Worm (Caenorhabditis elegans) whole organism, young adult: ENCODE data around the gene C39E9.12.

ENCODE experiments used
- B0019.2 ChIP-seq: fragments of 200-800 bp; sonication (Bioruptor generic); conservative IDR thresholded peaks from 2 replicates; pipeline ENCODE4 v1.3.6; 2022; ENCODE audit warnings: missing genetic modification reagents, missing genetic modification characterization, missing compliant biosample characterization
- B0336.3 ChIP-seq: fragments of 200-800 bp; sonication (Bioruptor generic); IDR thresholded peaks from 2 replicates; pipeline ENCODE4 v1.3.6; 2022; ENCODE audit warnings: missing genetic modification characterization, missing compliant biosample characterization
- C06A6.2 ChIP-seq: fragments of 200-800 bp; sonication (Bioruptor generic); conservative IDR thresholded peaks from 2 replicates; pipeline ENCODE4 v1.3.6; 2022; ENCODE audit warnings: missing genetic modification characterization, missing compliant biosample characterization
- D2030.7 ChIP-seq: fragments of 200-800 bp; sonication (Bioruptor generic); IDR thresholded peaks from 2 replicates; pipeline ENCODE4 v1.3.6; 2022; ENCODE audit warnings: missing genetic modification reagents, missing genetic modification characterization, missing compliant biosample characterization
- F23B12.7 ChIP-seq: sonication (generic microtip); optimal IDR thresholded peaks from 2 replicates; lab custom pipeline; 2017; ENCODE audit warnings: missing genetic modification characterization, mild to moderate bottlenecking, missing compliant biosample characterization, antibody characterized with exemption, moderate library complexity; ENCODE audit not compliant: insufficient read depth
- F39B2.1 ChIP-seq: fragments of 200-800 bp; sonication (Bioruptor generic); IDR thresholded peaks from 2 replicates; pipeline ENCODE4 v1.3.6; 2022; ENCODE audit warnings: missing genetic modification reagents, missing genetic modification characterization, missing compliant biosample characterization
- F49E8.2 ChIP-seq: sonication (generic microtip); optimal IDR thresholded peaks from 3 replicates; lab custom pipeline; 2017; ENCODE audit warnings: missing genetic modification characterization, mild to moderate bottlenecking, missing compliant biosample characterization, antibody characterized with exemption, moderate library complexity; ENCODE audit not compliant: insufficient read depth
- F57C9.4 ChIP-seq: sonication (generic microtip); optimal IDR thresholded peaks from 2 replicates; lab custom pipeline; 2017; ENCODE audit warnings: mild to moderate bottlenecking, missing genetic modification characterization, missing compliant biosample characterization
- Y53G8AR.9 ChIP-seq: fragments of 200-800 bp; sonication (Bioruptor generic); conservative IDR thresholded peaks from 2 replicates; pipeline ENCODE4 v1.3.6; 2022; ENCODE audit warnings: missing genetic modification reagents, missing genetic modification characterization, missing compliant biosample characterization
- Y95B8A.8 ChIP-seq: fragments of 200-800 bp; sonication (Bioruptor generic); IDR thresholded peaks from 2 replicates; pipeline ENCODE4 v1.3.6; 2022; ENCODE audit warnings: missing genetic modification reagents, missing genetic modification characterization, missing compliant biosample characterization
- attf-3 ChIP-seq: fragments of 200-800 bp; sonication (Bioruptor generic); conservative IDR thresholded peaks from 2 replicates; pipeline ENCODE4 v1.3.6; 2022; ENCODE audit warnings: missing genetic modification reagents, missing genetic modification characterization, missing compliant biosample characterization
- attf-5 ChIP-seq: fragments of 200-800 bp; sonication (Bioruptor generic); optimal IDR thresholded peaks from 2 replicates; lab custom pipeline; 2018; ENCODE audit warnings: mild to moderate bottlenecking, missing genetic modification characterization, missing compliant biosample characterization
- bed-1 ChIP-seq: fragments of 200-800 bp; sonication (Bioruptor generic); IDR thresholded peaks from 2 replicates; pipeline ENCODE4 v1.3.6; 2022; ENCODE audit warnings: missing genetic modification reagents, missing genetic modification characterization, missing compliant biosample characterization
- ceh-100 ChIP-seq: fragments of 200-800 bp; sonication (Bioruptor generic); IDR thresholded peaks from 2 replicates; pipeline ENCODE4 v1.3.6; 2022; ENCODE audit warnings: missing genetic modification reagents, missing genetic modification characterization, missing compliant biosample characterization
- ceh-27 ChIP-seq: fragments of 200-800 bp; sonication (Bioruptor generic); optimal IDR thresholded peaks from 2 replicates; lab custom pipeline; 2018; ENCODE audit warnings: mild to moderate bottlenecking, missing genetic modification characterization, moderate library complexity, missing compliant biosample characterization
- ceh-91 ChIP-seq: fragments of 200-800 bp; sonication (Bioruptor generic); IDR thresholded peaks from 2 replicates; pipeline ENCODE4 v1.3.6; 2022; ENCODE audit warnings: missing genetic modification reagents, missing genetic modification characterization, missing compliant biosample characterization
- dox-1 ChIP-seq: fragments of 200-800 bp; sonication (Bioruptor generic); IDR thresholded peaks from 2 replicates; pipeline ENCODE4 v1.3.6; 2022; ENCODE audit warnings: missing genetic modification reagents, missing genetic modification characterization, missing compliant biosample characterization
- dpl-1 ChIP-seq: fragments of 150-350 bp; optimal IDR thresholded peaks from 2 replicates; lab custom pipeline; 2014; ENCODE audit warnings: missing biosample characterization, missing genetic modification reagents, missing genetic modification characterization
- efl-1 ChIP-seq: fragments of 150-350 bp; optimal IDR thresholded peaks from 2 replicates; lab custom pipeline; 2014; ENCODE audit warnings: missing biosample characterization, missing genetic modification reagents, missing genetic modification characterization
- hlh-12 ChIP-seq: sonication (generic microtip); optimal IDR thresholded peaks from 2 replicates; lab custom pipeline; 2016; ENCODE audit warnings: missing genetic modification characterization, missing compliant biosample characterization
- hlh-26 ChIP-seq: fragments of 200-800 bp; sonication (Bioruptor generic); conservative IDR thresholded peaks from 2 replicates; pipeline ENCODE4 v1.3.6; 2022; ENCODE audit warnings: missing genetic modification reagents, missing genetic modification characterization, missing compliant biosample characterization
- hmg-1.2 ChIP-seq: fragments of 200-800 bp; sonication (Bioruptor generic); IDR thresholded peaks from 2 replicates; pipeline ENCODE4 v1.3.6; 2022; ENCODE audit warnings: missing genetic modification reagents, missing genetic modification characterization, missing compliant biosample characterization
- hmg-20 ChIP-seq: fragments of 200-800 bp; sonication (Bioruptor generic); IDR thresholded peaks from 2 replicates; pipeline ENCODE4 v1.3.6; 2022; ENCODE audit warnings: missing genetic modification reagents, missing genetic modification characterization, missing compliant biosample characterization
- let-607 ChIP-seq, 2 experiments: fragments of 200-800 bp in 1 of 2; sonication (Bioruptor generic) in 1 of 2; sonication (generic microtip) in 1 of 2; optimal IDR thresholded peaks; 2 replicates each; lab custom pipeline; 2016 to 2018; ENCODE audit warnings: mild to moderate bottlenecking in 2 of 2, missing compliant biosample characterization in 2 of 2, missing genetic modification characterization in 2 of 2, moderate library complexity in 2 of 2, missing genotype in 1 of 2
- lin-26 ChIP-seq: fragments of 200-800 bp; sonication (Bioruptor generic); IDR thresholded peaks from 2 replicates; pipeline ENCODE4 v1.3.6; 2022; ENCODE audit warnings: missing genetic modification reagents, missing genetic modification characterization, missing compliant biosample characterization
- lin-35 ChIP-seq, 3 experiments: fragments of 150-350 bp in 2 of 3; sonication (generic microtip) in 1 of 3; optimal IDR thresholded peaks; 2 replicates each; lab custom pipeline; 2014 to 2018; ENCODE audit warnings: missing biosample characterization in 3 of 3, missing genetic modification characterization in 3 of 3, missing genetic modification reagents in 3 of 3
- lin-54 ChIP-seq: fragments of 200-800 bp; sonication (Bioruptor generic); optimal IDR thresholded peaks from 2 replicates; lab custom pipeline; 2018; ENCODE audit warnings: mild to moderate bottlenecking, missing genetic modification characterization, missing compliant biosample characterization
- lsl-1 ChIP-seq: fragments of 200-800 bp; sonication (Bioruptor generic); optimal IDR thresholded peaks from 2 replicates; lab custom pipeline; 2018; ENCODE audit warnings: mild to moderate bottlenecking, missing genetic modification characterization, moderate library complexity, missing compliant biosample characterization
- madf-6 ChIP-seq: fragments of 200-800 bp; sonication (Bioruptor generic); IDR thresholded peaks from 2 replicates; pipeline ENCODE4 v1.3.6; 2022; ENCODE audit warnings: missing genetic modification reagents, missing genetic modification characterization, missing compliant biosample characterization
- mcd-1 ChIP-seq: fragments of 200-800 bp; sonication (Bioruptor generic); IDR thresholded peaks from 2 replicates; pipeline ENCODE4 v1.3.6; 2022; ENCODE audit warnings: missing genetic modification reagents, missing genetic modification characterization, missing compliant biosample characterization
- nfyb-1 ChIP-seq: fragments of 200-800 bp; sonication (Bioruptor generic); IDR thresholded peaks from 2 replicates; pipeline ENCODE4 v1.3.6; 2022; ENCODE audit warnings: missing genetic modification reagents, missing genetic modification characterization, missing compliant biosample characterization
- pbrm-1 ChIP-seq: fragments of 200-800 bp; sonication (Bioruptor generic); IDR thresholded peaks from 2 replicates; pipeline ENCODE4 v1.3.6; 2022; ENCODE audit warnings: missing genetic modification reagents, missing genetic modification characterization, missing compliant biosample characterization
- rcor-1 ChIP-seq: fragments of 200-800 bp; sonication (Bioruptor generic); IDR thresholded peaks from 2 replicates; pipeline ENCODE4 v1.3.6; 2022; ENCODE audit warnings: missing genetic modification reagents, missing genetic modification characterization, missing compliant biosample characterization
- sdz-38 ChIP-seq: sonication (generic microtip); optimal IDR thresholded peaks from 2 replicates; lab custom pipeline; 2016; ENCODE audit warnings: missing genotype, missing genetic modification characterization, missing compliant biosample characterization
- snpc-1.1 ChIP-seq: sonication (generic microtip); optimal IDR thresholded peaks from 2 replicates; lab custom pipeline; 2017; ENCODE audit warnings: missing genetic modification characterization, mild to moderate bottlenecking, missing compliant biosample characterization, antibody characterized with exemption, moderate library complexity, missing genotype, missing genetic modification reagents; ENCODE audit not compliant: insufficient read depth
- snpc-1.3 ChIP-seq: sonication (generic microtip); optimal IDR thresholded peaks from 2 replicates; lab custom pipeline; 2017; ENCODE audit warnings: missing genetic modification characterization, mild to moderate bottlenecking, missing compliant biosample characterization, antibody characterized with exemption, moderate library complexity, missing genotype, missing genetic modification reagents; ENCODE audit not compliant: insufficient read depth
- snpc-3.4 ChIP-seq: sonication (generic microtip); optimal IDR thresholded peaks from 2 replicates; lab custom pipeline; 2017; ENCODE audit warnings: missing genetic modification characterization, mild to moderate bottlenecking, missing compliant biosample characterization, antibody characterized with exemption, moderate library complexity, missing genotype, missing genetic modification reagents
- snpc-4 ChIP-seq, 5 experiments: fragments of 150-350 bp in 1 of 5; sonication (generic microtip) in 4 of 5; optimal IDR thresholded peaks; 2 replicates each; lab custom pipeline; 2014 to 2018; ENCODE audit warnings: missing genetic modification characterization in 5 of 5, missing biosample characterization in 3 of 5, antibody characterized with exemption in 2 of 5, mild to moderate bottlenecking in 2 of 5, missing compliant biosample characterization in 2 of 5, missing genotype in 2 of 5, moderate library complexity in 2 of 5, missing genetic modification reagents in 1 of 5
- somi-1 ChIP-seq: fragments of 200-800 bp; sonication (Bioruptor generic); optimal IDR thresholded peaks from 2 replicates; lab custom pipeline; 2018; ENCODE audit warnings: mild to moderate bottlenecking, missing genetic modification characterization, missing compliant biosample characterization
- tlf-1 ChIP-seq: fragments of 200-800 bp; sonication (Bioruptor generic); optimal IDR thresholded peaks from 2 replicates; lab custom pipeline; 2018; ENCODE audit warnings: mild to moderate bottlenecking, missing genetic modification characterization, missing compliant biosample characterization
- unc-130 ChIP-seq: sonication (generic microtip); optimal IDR thresholded peaks from 2 replicates; lab custom pipeline; 2016; ENCODE audit warnings: missing genetic modification reagents, missing genetic modification characterization, missing compliant biosample characterization
- unc-62 ChIP-seq: fragments of 150-350 bp; optimal IDR thresholded peaks from 2 replicates; lab custom pipeline; 2014; ENCODE audit warnings: missing biosample characterization, missing genetic modification reagents, missing genetic modification characterization
- xnd-1 ChIP-seq: sonication (generic microtip); optimal IDR thresholded peaks from 2 replicates; lab custom pipeline; 2016; ENCODE audit warnings: missing genotype, missing genetic modification reagents, missing genetic modification characterization, missing compliant biosample characterization
- zfh-2 ChIP-seq: fragments of 200-800 bp; sonication (Bioruptor generic); conservative IDR thresholded peaks from 2 replicates; pipeline ENCODE4 v1.3.6; 2022; ENCODE audit warnings: missing genetic modification reagents, missing genetic modification characterization, missing compliant biosample characterization
- ztf-18 ChIP-seq: sonication (generic microtip); optimal IDR thresholded peaks from 2 replicates; lab custom pipeline; 2016; ENCODE audit warnings: missing genotype, mild to moderate bottlenecking, missing genetic modification characterization, missing compliant biosample characterization
- ztf-26 ChIP-seq: sonication (generic microtip); optimal IDR thresholded peaks from 2 replicates; lab custom pipeline; 2017; ENCODE audit warnings: missing genetic modification characterization, missing compliant biosample characterization
- ztf-28 ChIP-seq: fragments of 200-800 bp; sonication (Bioruptor generic); IDR thresholded peaks from 2 replicates; pipeline ENCODE4 v1.3.6; 2022; ENCODE audit warnings: missing genetic modification reagents, missing genetic modification characterization, missing compliant biosample characterization

The C39E9.12 gene

ce11 chrIV:13093677-13094076, at the start of gene C39E9.12, which contains the start of gene prcc-1:
Gene C39E9.12, plus strand, starts transcription at chrIV:13094007.
Gene prcc-1, minus strand, starts transcription at chrIV:13093795.
- TF ChIP-seq F39B2.1 (GFP tag; lab: Robert Waterston, UW), result no peak
- TF ChIP-seq attf-5 (GFP tag; lab: Kevin White, UChicago), result peak; percentile 44
- peak; percentile 9 for TF ChIP-seq F49E8.2
- TF ChIP-seq madf-6 (GFP tag; lab: Robert Waterston, UW), result peak; percentile 95
- peak; percentile 82 for TF ChIP-seq snpc-3.4 (tag; lab: Kevin White, UChicago)
- no peak for TF ChIP-seq zfh-2
- TF ChIP-seq attf-3 (GFP tag; lab: Robert Waterston, UW), result peak; percentile 49; the same call in 1 of the 2 replicates
- TF ChIP-seq unc-130 (GFP tag; lab: Kevin White, UChicago), result peak; percentile 69
- no peak for TF ChIP-seq ztf-18
- no peak for TF ChIP-seq bed-1
- TF ChIP-seq ztf-28 (GFP tag; lab: Robert Waterston, UW), result no peak
- peak; percentile 54; the same call in 1 of the 2 replicates for TF ChIP-seq ceh-100 (GFP tag; lab: Robert Waterston, UW)
- TF ChIP-seq snpc-4 (GFP tag; optimal IDR thresholded peaks at IDR 0.05; lab: Kevin White, UChicago), result no peak
- peak in 2 of 4 experiments; percentile 1 to 67 for TF ChIP-seq snpc-4 (tag; optimal IDR thresholded peaks at IDR 0.05; lab: Kevin White, UChicago)
- TF ChIP-seq D2030.7 (GFP tag; lab: Robert Waterston, UW), result peak; percentile 89
- TF ChIP-seq hlh-12 (tag; lab: Kevin White, UChicago), result no peak
- peak; percentile 53; the same call in 1 of the 2 replicates for TF ChIP-seq hmg-1.2 (GFP tag; lab: Robert Waterston, UW)
- TF ChIP-seq dpl-1 (GFP tag; lab: Kevin White, UChicago), result peak; percentile 91
- TF ChIP-seq hmg-20 (GFP tag; lab: Robert Waterston, UW), result no peak
- TF ChIP-seq hlh-26 (GFP tag; lab: Robert Waterston, UW), result no peak
- TF ChIP-seq Y53G8AR.9, result 0 out of 2 replicates have a peak, but pooled peaks have one; percentile 13
- TF ChIP-seq dox-1 (GFP tag; lab: Robert Waterston, UW), result peak; percentile 71
- TF ChIP-seq lsl-1, result peak; percentile 74
- TF ChIP-seq rcor-1, result peak; percentile 23; the same call in 1 of the 2 replicates
- peak; percentile 88 for TF ChIP-seq mcd-1
- no peak for TF ChIP-seq let-607 (tag; optimal IDR thresholded peaks at IDR 0.05; lab: Kevin White, UChicago)
- TF ChIP-seq snpc-1.3 (tag; lab: Kevin White, UChicago), result peak; percentile 3
- TF ChIP-seq B0336.3, result 0 out of 2 replicates have a peak, but pooled peaks have one; percentile 21
- TF ChIP-seq ceh-91 (GFP tag; lab: Robert Waterston, UW), result peak; percentile 82
- TF ChIP-seq C06A6.2 (GFP tag; lab: Robert Waterston, UW), result no peak
- TF ChIP-seq lin-26 (GFP tag; lab: Robert Waterston, UW), result no peak
- TF ChIP-seq ztf-26, result no peak
- peak; percentile 98 for TF ChIP-seq efl-1 (GFP tag; lab: Kevin White, UChicago)
- peak; percentile 12 for TF ChIP-seq ceh-27
- TF ChIP-seq Y95B8A.8 (GFP tag; lab: Robert Waterston, UW), result no peak
- peak; percentile 80 for TF ChIP-seq xnd-1 (tag; lab: Kevin White, UChicago)
- TF ChIP-seq somi-1, result no peak
- TF ChIP-seq lin-54 (GFP tag; lab: Kevin White, UChicago), result peak; percentile 82
- peak; percentile 29; the same call in 1 of the 2 replicates for TF ChIP-seq pbrm-1 (GFP tag; lab: Robert Waterston, UW)
- no peak for TF ChIP-seq unc-62
- peak; percentile 69 for TF ChIP-seq B0019.2
- TF ChIP-seq F23B12.7 (tag; lab: Kevin White, UChicago), result peak; percentile 61
- peak in 2 of 3 experiments; percentile 1 to 86 for TF ChIP-seq lin-35 (GFP tag; optimal IDR thresholded peaks at IDR 0.05; lab: Kevin White, UChicago)
- TF ChIP-seq nfyb-1, result no peak
- peak; percentile 44 for TF ChIP-seq tlf-1 (GFP tag; lab: Kevin White, UChicago)
- no peak for TF ChIP-seq sdz-38 (tag; lab: Kevin White, UChicago)
- no peak for TF ChIP-seq F57C9.4 (tag; lab: Kevin White, UChicago)
- TF ChIP-seq snpc-1.1 (tag; lab: Kevin White, UChicago), result peak; percentile 58
